Worm (Caenorhabditis elegans): ENCODE measurements around the gene T25E12.16.

- TF ChIP-seq ama-1 (optimal IDR thresholded peaks at IDR 0.05) (no peak), ets-7 (tag; optimal IDR thresholded peaks at IDR 0.05) (no peak), ceh-13 (GFP tag; optimal IDR thresholded peaks at IDR 0.05) (no peak), F13C5.2 (tag; optimal IDR thresholded peaks at IDR 0.05) (no peak), flt-1 (GFP tag; IDR thresholded peaks at IDR 0.05) (no peak), tbx-11 (GFP tag; IDR thresholded peaks at IDR 0.05) (no peak), B0310.2 (tag; optimal IDR thresholded peaks at IDR 0.05) (no peak), hnd-1 (tag; optimal IDR thresholded peaks at IDR 0.05) (no peak), tra-4 (tag; optimal IDR thresholded peaks at IDR 0.05) (no peak)
These were observed 5.5 kb upstream of the T25E12.16 start, which contains the start of the genes clec-29 and clec-39 for ce11 chrV:16739100-16739499.
